Worm (Caenorhabditis elegans) whole organism, L3 larva: ENCODE data around the gene F43C9.1.

Source experiments
- ama-1 ChIP-seq: fragments of 150-350 bp; optimal IDR thresholded peaks from 2 replicates; lab custom pipeline; 2018
- ceh-16 ChIP-seq: sonication (generic microtip); optimal IDR thresholded peaks from 2 replicates; lab custom pipeline; 2017; ENCODE audit warnings: missing biosample characterization, missing genetic modification characterization
- ceh-28 ChIP-seq: fragments of 150-350 bp; optimal IDR thresholded peaks from 2 replicates; lab custom pipeline; 2014; ENCODE audit warnings: missing biosample characterization, missing genetic modification reagents, missing genetic modification characterization
- ceh-82 ChIP-seq: fragments of 150-350 bp; optimal IDR thresholded peaks from 2 replicates; lab custom pipeline; 2014; ENCODE audit warnings: missing biosample characterization, missing genetic modification characterization
- egl-27 ChIP-seq: sonication (generic microtip); optimal IDR thresholded peaks from 4 replicates; lab custom pipeline; 2017; ENCODE audit warnings: missing biosample characterization, missing genetic modification reagents, missing genetic modification characterization
- elt-3 ChIP-seq, 3 experiments: fragments of 150-350 bp in 1 of 3; sonication (generic microtip) in 2 of 3; optimal IDR thresholded peaks; 2 replicates in 2 of 3; 4 replicates in 1 of 3; lab custom pipeline; 2014 to 2017; ENCODE audit warnings: missing biosample characterization in 3 of 3, missing genetic modification characterization in 3 of 3
- jun-1 ChIP-seq: fragments of 150-350 bp; optimal IDR thresholded peaks from 2 replicates; lab custom pipeline; 2014; ENCODE audit warnings: missing biosample characterization, missing genetic modification reagents, missing genetic modification characterization
- nhr-23 ChIP-seq: fragments of 150-350 bp; optimal IDR thresholded peaks from 2 replicates; lab custom pipeline; 2014; ENCODE audit warnings: missing biosample characterization, missing genetic modification reagents, missing genetic modification characterization
- nhr-237 ChIP-seq: fragments of 150-350 bp; optimal IDR thresholded peaks from 2 replicates; lab custom pipeline; 2014; ENCODE audit warnings: missing biosample characterization, missing genetic modification characterization
- nhr-77 ChIP-seq: fragments of 150-350 bp; optimal IDR thresholded peaks from 2 replicates; lab custom pipeline; 2014; ENCODE audit warnings: missing biosample characterization, missing genetic modification characterization
- snpc-4 ChIP-seq: fragments of 150-350 bp; optimal IDR thresholded peaks from 2 replicates; lab custom pipeline; 2014; ENCODE audit warnings: missing biosample characterization, missing genetic modification characterization
- unc-39 ChIP-seq: sonication (generic microtip); optimal IDR thresholded peaks from 4 replicates; lab custom pipeline; 2017; ENCODE audit warnings: missing biosample characterization, missing genetic modification characterization
- ztf-11 ChIP-seq: fragments of 150-350 bp; optimal IDR thresholded peaks from 2 replicates; lab custom pipeline; 2014; ENCODE audit warnings: missing biosample characterization, missing genetic modification characterization
- ztf-4 ChIP-seq: fragments of 150-350 bp; optimal IDR thresholded peaks from 2 replicates; lab custom pipeline; 2014; ENCODE audit warnings: missing biosample characterization, missing genetic modification characterization

DNA sequence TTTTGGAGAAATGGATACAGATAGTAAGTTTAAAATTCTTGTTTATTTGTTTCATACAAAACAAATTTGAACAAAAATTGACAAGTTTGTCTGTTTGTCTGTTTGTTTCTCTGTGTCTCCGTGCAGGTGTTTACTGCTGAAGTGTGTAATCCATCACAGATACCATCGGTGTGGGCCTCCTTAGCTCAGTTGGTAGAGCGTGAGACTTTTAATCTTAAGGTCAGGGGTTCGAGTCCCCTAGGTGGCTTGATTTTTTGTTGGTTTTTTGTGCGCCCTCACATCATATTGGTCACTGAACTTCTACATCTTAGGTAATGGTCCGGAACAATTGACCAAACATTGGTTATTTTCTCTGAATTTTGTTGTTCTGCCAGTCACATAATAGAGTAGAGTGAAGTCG is 4.1 kb upstream of the F43C9.1 start:
- TF ChIP-seq nhr-237 (tag; lab: Kevin White, UChicago): no peak
- TF ChIP-seq nhr-77: no peak
- no peak for TF ChIP-seq ama-1 (lab: Kevin White, UChicago)
- TF ChIP-seq jun-1: no peak
- no peak for TF ChIP-seq ztf-11 (tag; lab: Kevin White, UChicago)
- TF ChIP-seq elt-3 (tag; optimal IDR thresholded peaks at IDR 0.05; lab: Kevin White, UChicago): peak in 1 of 3 experiments; percentile 28
- no peak for TF ChIP-seq ceh-16 (tag; lab: Kevin White, UChicago)
- no peak for TF ChIP-seq ceh-28 (tag; lab: Kevin White, UChicago)
- peak; percentile 15 for TF ChIP-seq nhr-23 (tag; lab: Kevin White, UChicago)
- no peak for TF ChIP-seq egl-27 (tag; lab: Kevin White, UChicago)
- no peak for TF ChIP-seq snpc-4 (tag; lab: Kevin White, UChicago)
- TF ChIP-seq unc-39 (tag; lab: Kevin White, UChicago): no peak
- TF ChIP-seq ceh-82 (tag; lab: Kevin White, UChicago): no peak
- TF ChIP-seq ztf-4: no peak
